Worm (Caenorhabditis elegans): Measurements from ENCODE around the gene F14H8.8.

The F14H8.8 gene

DNA sequence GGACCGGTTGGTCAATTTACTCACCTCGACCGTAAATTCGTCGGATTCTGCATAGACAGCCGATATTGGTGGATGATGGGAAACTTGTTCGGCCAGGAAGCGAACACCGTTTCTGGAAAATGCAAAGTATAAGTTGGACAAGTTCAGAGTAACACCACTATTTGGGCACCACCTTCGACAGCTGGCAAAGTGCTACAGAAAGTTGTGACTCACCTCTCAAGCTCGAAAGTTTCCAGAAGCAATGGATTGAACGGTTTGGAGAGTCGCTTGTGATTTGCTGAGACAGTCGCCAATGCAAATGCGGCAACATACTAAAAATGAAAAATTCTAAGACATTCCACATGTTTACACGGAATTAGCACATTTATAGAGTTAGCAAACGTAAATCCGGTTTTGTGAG is 15.9 kb upstream of the F14H8.8 start:
- TF ChIP-seq bed-1 (GFP tag; IDR thresholded peaks at IDR 0.05) (no peak), ztf-18 (tag; optimal IDR thresholded peaks at IDR 0.05) (no peak), die-1 (tag; optimal IDR thresholded peaks at IDR 0.05) (no peak), F57A8.1 (GFP tag; optimal IDR thresholded peaks at IDR 0.05) (no peak), F57C9.4 (tag; optimal IDR thresholded peaks at IDR 0.05) (no peak), hlh-12 (tag; optimal IDR thresholded peaks at IDR 0.05) (no peak), B0019.2 (GFP tag; conservative IDR thresholded peaks at IDR 0.05) (no peak), ceh-91 (GFP tag; IDR thresholded peaks at IDR 0.05) (no peak), K12H6.12 (tag; optimal IDR thresholded peaks at IDR 0.05) (no peak), let-607 (tag; optimal IDR thresholded peaks at IDR 0.05) (no peak), Y67H2A.10 (GFP tag; conservative IDR thresholded peaks at IDR 0.05) (no peak), ccch-3 (GFP tag; optimal IDR thresholded peaks at IDR 0.05) (no peak), unc-62 (GFP tag; optimal IDR thresholded peaks at IDR 0.05) (no peak), ceh-79 (tag; optimal IDR thresholded peaks at IDR 0.05) (no peak), rpc-1 (optimal IDR thresholded peaks at IDR 0.05) (no peak), rpc-1 (tag; optimal IDR thresholded peaks at IDR 0.05) (no peak)

DNA sequence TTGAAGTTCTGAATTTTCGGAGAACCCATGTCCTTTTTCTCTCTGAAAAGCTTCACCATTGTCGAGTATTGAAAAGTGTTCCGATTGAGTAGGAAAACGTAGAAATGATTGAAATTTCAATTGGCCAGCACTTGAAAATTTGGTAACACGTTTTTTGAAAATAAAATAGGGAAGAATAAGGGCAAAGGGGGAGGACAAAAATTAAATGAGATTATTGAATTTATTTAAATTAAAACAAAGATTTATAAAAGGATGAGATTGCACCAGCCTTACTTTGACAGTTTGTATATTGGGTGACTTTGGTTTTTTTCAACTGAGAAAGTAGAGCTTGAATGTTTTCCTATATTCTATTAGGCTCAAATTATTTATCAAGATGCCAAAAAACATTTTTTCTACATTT is 15.1 kb upstream of the F14H8.8 start, which contains the start of gene obr-2:
Gene obr-2, minus strand, starts transcription at position 101 of the 400 bp plus-strand sequence.
- TF ChIP-seq madf-8 (GFP tag; conservative IDR thresholded peaks at IDR 0.05) (no peak), F39B2.1 (GFP tag; IDR thresholded peaks at IDR 0.05) (no peak), D2030.7 (GFP tag; IDR thresholded peaks at IDR 0.05) (no peak), lin-35 (GFP tag; optimal IDR thresholded peaks at IDR 0.05) (no peak), attf-6 (GFP tag; IDR thresholded peaks at IDR 0.05) (no peak), bed-2 (GFP tag; IDR thresholded peaks at IDR 0.05) (no peak), dpl-1 (GFP tag; optimal IDR thresholded peaks at IDR 0.05) (no peak), snpc-4 (GFP tag; optimal IDR thresholded peaks at IDR 0.05) (no peak), snpc-4 (tag; optimal IDR thresholded peaks at IDR 0.05) (no peak), dox-1 (GFP tag; IDR thresholded peaks at IDR 0.05) (no peak), aptf-3 (GFP tag; IDR thresholded peaks at IDR 0.05) (no peak), B0261.1 (tag; optimal IDR thresholded peaks at IDR 0.05) (no peak), atf-7 (tag; optimal IDR thresholded peaks at IDR 0.05) (no peak), nhr-120 (GFP tag; IDR thresholded peaks at IDR 0.05) (no peak)

DNA sequence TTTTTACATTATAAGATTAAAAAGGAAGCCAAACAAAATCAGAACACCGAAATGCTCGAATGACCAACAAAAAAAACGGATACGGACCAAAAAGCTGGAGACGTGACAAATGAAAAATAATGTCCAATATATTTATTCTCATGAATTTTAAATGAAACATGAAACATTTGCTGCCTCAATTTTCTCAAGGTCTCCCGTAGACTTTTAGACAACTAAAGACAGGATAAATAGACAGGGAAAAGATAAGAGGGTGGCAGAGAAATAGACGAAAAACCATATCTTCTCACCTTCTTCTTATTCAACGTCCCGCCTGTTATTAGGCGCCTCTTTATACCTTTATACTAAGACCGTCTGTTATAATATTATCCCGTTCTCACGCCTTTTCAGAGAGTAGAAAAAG is 13.5 kb upstream of the F14H8.8 start:
- no peak for TF ChIP-seq repo-1 (tag; optimal IDR thresholded peaks at IDR 0.05)
- no peak for TF ChIP-seq ceh-27 (GFP tag; optimal IDR thresholded peaks at IDR 0.05)
- TF ChIP-seq hrde-1 (tag; optimal IDR thresholded peaks at IDR 0.05; ENCODE audit: borderline replicate concordance), result no peak
- TF ChIP-seq zfh-2 (GFP tag; conservative IDR thresholded peaks at IDR 0.05), result no peak
- no peak for TF ChIP-seq B0336.3 (GFP tag; IDR thresholded peaks at IDR 0.05)
- TF ChIP-seq F55B11.4 (tag; optimal IDR thresholded peaks at IDR 0.05; ENCODE audit: borderline replicate concordance, insufficient read depth), result no peak
- no peak for TF ChIP-seq nhr-179 (tag; optimal IDR thresholded peaks at IDR 0.05)
